Fruit fly (Drosophila melanogaster): ENCODE results near the gene CG9837.

- TF ChIP-seq Abd-B (GFP tag; optimal IDR thresholded peaks at IDR 0.05) (no peak), Hr83 (GFP tag; optimal IDR thresholded peaks at IDR 0.05; ENCODE audit: poor library complexity, severe bottlenecking) (peak; percentile 29), Hr78 (GFP tag; optimal IDR thresholded peaks at IDR 0.05) (no peak), CG9705 (GFP tag; optimal IDR thresholded peaks at IDR 0.05) (no peak), rgr (GFP tag; optimal IDR thresholded peaks at IDR 0.05) (peak; percentile 77)
Observed at dm6 chr3R:8857496-8858255, 44.3 kb upstream of the CG9837 start.

Data from whole organism, wandering third instar larva.